Worm (Caenorhabditis elegans) whole organism, mixed stage, embryonic: ENCODE results near the gene nlp-60.
A peak's percentile ranks its signal among the peaks of the same experiment; 100 is the strongest.
"Not testable (repeated sequence)": the region's sequence is repeated elsewhere in the genome, so short reads cannot be mapped to it uniquely, and the experiment has no call there.

Source experiments
- bed-3 ChIP-seq: fragments of 200-800 bp; sonication (Bioruptor generic); optimal IDR thresholded peaks from 3 replicates; lab custom pipeline; 2018; ENCODE audit warnings: mild to moderate bottlenecking, missing genetic modification characterization, moderate library complexity, missing compliant biosample characterization
- blmp-1 ChIP-seq: fragments of 150-350 bp; optimal IDR thresholded peaks from 2 replicates; lab custom pipeline; 2014; ENCODE audit warnings: missing biosample characterization, missing genetic modification characterization
- ceh-39 ChIP-seq: fragments of 150-350 bp; optimal IDR thresholded peaks from 2 replicates; lab custom pipeline; 2014; ENCODE audit warnings: missing biosample characterization, missing genetic modification characterization
- ceh-43 ChIP-seq: fragments of 200-800 bp; sonication (Bioruptor generic); optimal IDR thresholded peaks from 2 replicates; lab custom pipeline; 2018; ENCODE audit warnings: mild to moderate bottlenecking, missing genetic modification characterization, moderate library complexity, missing compliant biosample characterization
- ceh-83 ChIP-seq: fragments of 200-800 bp; sonication (Bioruptor generic); optimal IDR thresholded peaks from 2 replicates; lab custom pipeline; 2018; ENCODE audit warnings: mild to moderate bottlenecking, missing genetic modification characterization, missing compliant biosample characterization
- ces-1 ChIP-seq: fragments of 150-350 bp; optimal IDR thresholded peaks from 2 replicates; lab custom pipeline; 2014; ENCODE audit warnings: missing biosample characterization, missing genetic modification reagents, missing genetic modification characterization
- cnd-1 ChIP-seq: fragments of 200-800 bp; sonication (Bioruptor generic); optimal IDR thresholded peaks from 2 replicates; lab custom pipeline; 2018; ENCODE audit warnings: mild to moderate bottlenecking, missing genetic modification characterization, missing compliant biosample characterization
- drap-1 ChIP-seq: fragments of 200-800 bp; sonication (Bioruptor generic); optimal IDR thresholded peaks from 3 replicates; lab custom pipeline; 2018; ENCODE audit warnings: mild to moderate bottlenecking, missing genetic modification characterization, missing compliant biosample characterization
- elt-1 ChIP-seq: sonication (generic microtip); optimal IDR thresholded peaks from 2 replicates; lab custom pipeline; 2017; ENCODE audit warnings: missing genetic modification characterization, mild to moderate bottlenecking, missing compliant biosample characterization, antibody characterized with exemption, moderate library complexity, borderline replicate concordance; ENCODE audit not compliant: insufficient read depth
- elt-3 ChIP-seq: fragments of 150-350 bp; optimal IDR thresholded peaks from 2 replicates; lab custom pipeline; 2014; ENCODE audit warnings: missing biosample characterization, missing genetic modification characterization
- flh-1 ChIP-seq: fragments of 200-800 bp; sonication (Bioruptor generic); optimal IDR thresholded peaks from 2 replicates; lab custom pipeline; 2018; ENCODE audit warnings: mild to moderate bottlenecking, missing genetic modification characterization, moderate library complexity, missing compliant biosample characterization
- ham-2 ChIP-seq: fragments of 200-800 bp; sonication (Bioruptor generic); optimal IDR thresholded peaks from 2 replicates; lab custom pipeline; 2018; ENCODE audit warnings: mild to moderate bottlenecking, missing genetic modification characterization, missing compliant biosample characterization
- hlh-1 ChIP-seq: fragments of 150-350 bp; optimal IDR thresholded peaks from 2 replicates; lab custom pipeline; 2014; ENCODE audit warnings: missing biosample characterization, missing genetic modification reagents, missing genetic modification characterization
- lin-13 ChIP-seq: fragments of 150-350 bp; optimal IDR thresholded peaks from 2 replicates; lab custom pipeline; 2014; ENCODE audit warnings: missing biosample characterization, missing genetic modification characterization
- lin-32 ChIP-seq: fragments of 200-800 bp; sonication (Bioruptor generic); optimal IDR thresholded peaks from 2 replicates; lab custom pipeline; 2018; ENCODE audit warnings: mild to moderate bottlenecking, missing genetic modification characterization, missing compliant biosample characterization
- lsy-2 ChIP-seq: fragments of 150-350 bp; optimal IDR thresholded peaks from 2 replicates; lab custom pipeline; 2014; ENCODE audit warnings: missing biosample characterization, missing genetic modification characterization
- mep-1 ChIP-seq: fragments of 150-350 bp; optimal IDR thresholded peaks from 2 replicates; lab custom pipeline; 2017; ENCODE audit warnings: missing biosample characterization, missing genetic modification reagents, missing genetic modification characterization, inconsistent platforms
- mls-2 ChIP-seq: sonication (generic microtip); optimal IDR thresholded peaks from 2 replicates; lab custom pipeline; 2016; ENCODE audit warnings: mild to moderate bottlenecking, missing genetic modification characterization, moderate library complexity, missing compliant biosample characterization
- nhr-237 ChIP-seq: fragments of 150-350 bp; optimal IDR thresholded peaks from 2 replicates; lab custom pipeline; 2014; ENCODE audit warnings: missing biosample characterization, missing genetic modification characterization
- nhr-28 ChIP-seq: fragments of 150-350 bp; optimal IDR thresholded peaks from 2 replicates; lab custom pipeline; 2014; ENCODE audit warnings: missing biosample characterization, missing genetic modification characterization
- nhr-76 ChIP-seq: sonication (generic microtip); optimal IDR thresholded peaks from 2 replicates; lab custom pipeline; 2017; ENCODE audit warnings: missing biosample characterization, missing genetic modification characterization
- pha-4 ChIP-seq: fragments of 150-350 bp; optimal IDR thresholded peaks from 2 replicates; lab custom pipeline; 2018; ENCODE audit warnings: missing biosample characterization, missing genetic modification reagents, missing genetic modification characterization
- sem-2 ChIP-seq: fragments of 200-800 bp; sonication (Bioruptor generic); optimal IDR thresholded peaks from 2 replicates; lab custom pipeline; 2018; ENCODE audit warnings: mild to moderate bottlenecking, missing genetic modification characterization, missing compliant biosample characterization
- snpc-4 ChIP-seq: fragments of 150-350 bp; optimal IDR thresholded peaks from 2 replicates; lab custom pipeline; 2014; ENCODE audit warnings: missing biosample characterization, missing genetic modification characterization
- tbx-8 ChIP-seq: fragments of 200-800 bp; sonication (Bioruptor generic); optimal IDR thresholded peaks from 2 replicates; lab custom pipeline; 2018; ENCODE audit warnings: mild to moderate bottlenecking, missing genetic modification characterization, moderate library complexity, missing compliant biosample characterization
- unc-120 ChIP-seq: sonication (generic microtip); optimal IDR thresholded peaks from 2 replicates; lab custom pipeline; 2017; ENCODE audit warnings: missing genetic modification characterization, missing compliant biosample characterization; ENCODE audit not compliant: poor library complexity, severe bottlenecking
- unc-62 ChIP-seq: fragments of 150-350 bp; optimal IDR thresholded peaks from 2 replicates; lab custom pipeline; 2014; ENCODE audit warnings: missing biosample characterization, missing genetic modification reagents, missing genetic modification characterization
- zip-8 ChIP-seq: fragments of 150-350 bp; optimal IDR thresholded peaks from 2 replicates; lab custom pipeline; 2014; ENCODE audit warnings: missing biosample characterization, missing genetic modification characterization
- ztf-11 ChIP-seq: fragments of 150-350 bp; optimal IDR thresholded peaks from 2 replicates; lab custom pipeline; 2014; ENCODE audit warnings: missing biosample characterization, missing genetic modification characterization

The nlp-60 gene

ce11 chrIV:8715032-8715431 lies 35.9 kb upstream of the nlp-60 start, which contains the start of the genes parg-2 and ipla-5:
Gene parg-2 (minus strand): TSS chrIV:8715132.
Gene ipla-5 (plus strand): TSS chrIV:8715247.
- TF ChIP-seq unc-120 (tag; lab: Kevin White, UChicago); nhr-76 (tag; lab: Kevin White, UChicago); ceh-83 (GFP tag; lab: Kevin White, UChicago): not testable (repeated sequence)

- TF ChIP-seq blmp-1 = no peak
- TF ChIP-seq drap-1 = no peak
- no peak for TF ChIP-seq lin-32
- TF ChIP-seq elt-3 (tag; lab: Kevin White, UChicago) = no peak
- no peak for TF ChIP-seq elt-1 (tag; lab: Kevin White, UChicago)
- no peak for TF ChIP-seq ceh-39
- no peak for TF ChIP-seq ham-2 (GFP tag; lab: Kevin White, UChicago)
- no peak for TF ChIP-seq ces-1 (GFP tag; lab: Kevin White, UChicago)
- no peak for TF ChIP-seq lin-13 (tag; lab: Kevin White, UChicago)
- TF ChIP-seq ceh-43 (GFP tag; lab: Kevin White, UChicago) = no peak
- no peak for TF ChIP-seq sem-2 (GFP tag; lab: Kevin White, UChicago)
- no peak for TF ChIP-seq snpc-4
- TF ChIP-seq tbx-8 (GFP tag; lab: Kevin White, UChicago) = no peak
- TF ChIP-seq unc-120 (tag; lab: Kevin White, UChicago) = no peak
- no peak for TF ChIP-seq nhr-28 (tag; lab: Kevin White, UChicago)
- no peak for TF ChIP-seq pha-4 (tag; lab: Kevin White, UChicago)
Observed at ce11 chrIV:8708046-8708445, 28.9 kb upstream of the nlp-60 start.

ce11 chrIV:8705504-8705903 lies 26.4 kb upstream of the nlp-60 start, which contains the start of gene H23L24.4:
Gene H23L24.4 (minus strand): TSS chrIV:8705604.
- TF ChIP-seq cnd-1 (tag; lab: Kevin White, UChicago) = no peak
- TF ChIP-seq unc-62 (GFP tag; lab: Kevin White, UChicago) = no peak
- TF ChIP-seq ham-2 (GFP tag; lab: Kevin White, UChicago) = no peak

ce11 chrIV:8697436-8697835 lies 18.3 kb upstream of the nlp-60 start, which contains the start of gene ttll-11:
Gene ttll-11 (plus strand): TSS chrIV:8697736.
- no peak for TF ChIP-seq unc-120 (tag; lab: Kevin White, UChicago)
- no peak for TF ChIP-seq lin-32
- no peak for TF ChIP-seq elt-3 (tag; lab: Kevin White, UChicago)
- no peak for TF ChIP-seq ztf-11 (tag; lab: Kevin White, UChicago)
- no peak for TF ChIP-seq pha-4 (tag; lab: Kevin White, UChicago)
- no peak for TF ChIP-seq tbx-8 (GFP tag; lab: Kevin White, UChicago)
- no peak for TF ChIP-seq unc-62 (GFP tag; lab: Kevin White, UChicago)
- no peak for TF ChIP-seq ceh-43 (GFP tag; lab: Kevin White, UChicago)
- no peak for TF ChIP-seq cnd-1 (tag; lab: Kevin White, UChicago)
- no peak for TF ChIP-seq lsy-2 (tag; lab: Kevin White, UChicago)
- TF ChIP-seq mep-1 (tag; lab: Kevin White, UChicago) = no peak
- TF ChIP-seq flh-1 = no peak
- TF ChIP-seq mls-2 (tag; lab: Kevin White, UChicago) = no peak
- no peak for TF ChIP-seq lin-13 (tag; lab: Kevin White, UChicago)
- no peak for TF ChIP-seq nhr-76 (tag; lab: Kevin White, UChicago)
- TF ChIP-seq ceh-39 = no peak
- TF ChIP-seq, all 35 proteins: peak for 0

- peak; percentile 30 for TF ChIP-seq ces-1 (GFP tag; lab: Kevin White, UChicago)
- TF ChIP-seq blmp-1 = no peak
Observed at ce11 chrIV:8691486-8691885, 12.4 kb upstream of the nlp-60 start, which contains the start of the genes hst-1 and ints-6. Gene hst-1 (minus strand): TSS chrIV:8691513. Gene ints-6 (plus strand): TSS chrIV:8691745.

- TF ChIP-seq mep-1 (tag; lab: Kevin White, UChicago) (peak; percentile 79), unc-62 (GFP tag; lab: Kevin White, UChicago) (peak; percentile 11), pha-4 (tag; lab: Kevin White, UChicago) (peak; percentile 79), zip-8 (tag; lab: Kevin White, UChicago) (no peak), hlh-1 (peak; percentile 38), cnd-1 (tag; lab: Kevin White, UChicago) (peak; percentile 58), unc-120 (tag; lab: Kevin White, UChicago) (peak; percentile 50), lin-13 (tag; lab: Kevin White, UChicago) (peak; percentile 41), lsy-2 (tag; lab: Kevin White, UChicago) (peak; percentile 72), nhr-237 (tag; lab: Kevin White, UChicago) (peak; percentile 76), bed-3 (GFP tag; lab: Kevin White, UChicago) (no peak), ces-1 (GFP tag; lab: Kevin White, UChicago) (peak; percentile 71), snpc-4 (no peak), ceh-39 (peak; percentile 54)
- TF ChIP-seq, all 35 proteins: peak for 11
Observed at ce11 chrIV:8687605-8688191, 8.6 kb upstream of the nlp-60 start, which contains the start of gene snrp-3. Gene snrp-3 (minus strand): TSS chrIV:8687810.
